Fruit fly (Drosophila melanogaster) whole organism, embryonic: Measurements from ENCODE around the gene Dlip1.

Source experiments
- Atf-2 ChIP-seq: fragments of 200-800 bp; sonication (Bioruptor generic); optimal IDR thresholded peaks from 2 replicates; lab custom pipeline; 2016; ENCODE audit warnings: missing biosample characterization, missing genetic modification characterization
- BtbVII ChIP-seq: fragments of 200-800 bp; sonication (Bioruptor generic); optimal IDR thresholded peaks from 3 replicates; lab custom pipeline; 2017; ENCODE audit warnings: missing biosample characterization, mild to moderate bottlenecking, missing genetic modification characterization
- Bteb2 ChIP-seq: fragments of 200-800 bp; sonication (Bioruptor generic); optimal IDR thresholded peaks from 2 replicates; lab custom pipeline; 2016; ENCODE audit warnings: missing biosample characterization, missing genetic modification characterization
- CG10147 ChIP-seq: fragments of 200-800 bp; sonication (Bioruptor generic); optimal IDR thresholded peaks from 2 replicates; lab custom pipeline; 2019; ENCODE audit warnings: missing biosample characterization, mild to moderate bottlenecking, missing genetic modification characterization, moderate library complexity
- CG11093 ChIP-seq: fragments of 200-800 bp; sonication (Bioruptor generic); IDR thresholded peaks from 3 replicates; pipeline ENCODE4 v1.3.6; 2022; ENCODE audit warnings: missing biosample characterization, missing genetic modification characterization
- CG12299 ChIP-seq: fragments of 200-800 bp; sonication (Bioruptor generic); optimal IDR thresholded peaks from 2 replicates; lab custom pipeline; 2018; ENCODE audit warnings: missing biosample characterization, mild to moderate bottlenecking, missing genetic modification characterization
- CG13894 ChIP-seq: fragments of 200-800 bp; sonication (Bioruptor generic); optimal IDR thresholded peaks from 3 replicates; lab custom pipeline; 2018; ENCODE audit warnings: missing biosample characterization, mild to moderate bottlenecking, missing genetic modification characterization, moderate library complexity
- CG14667 ChIP-seq: fragments of 200-800 bp; sonication (Bioruptor generic); IDR thresholded peaks from 2 replicates; pipeline ENCODE4 v1.3.6; 2022; ENCODE audit warnings: missing biosample characterization, missing genetic modification characterization
- CG14710 ChIP-seq: fragments of 200-800 bp; sonication (Bioruptor generic); optimal IDR thresholded peaks from 3 replicates; lab custom pipeline; 2019; ENCODE audit warnings: missing biosample characterization, mild to moderate bottlenecking, missing genetic modification characterization, moderate library complexity
- CG15601 ChIP-seq: fragments of 200-800 bp; sonication (Bioruptor generic); optimal IDR thresholded peaks from 3 replicates; lab custom pipeline; 2019; ENCODE audit warnings: missing biosample characterization, mild to moderate bottlenecking, missing genetic modification characterization, moderate library complexity
- CG16813 ChIP-seq: fragments of 200-800 bp; sonication (Bioruptor generic); IDR thresholded peaks from 3 replicates; pipeline ENCODE4 v1.3.6; 2022; ENCODE audit warnings: missing biosample characterization, missing genetic modification characterization; ENCODE audit not compliant: partially characterized antibody
- CG17568 ChIP-seq: fragments of 200-800 bp; sonication (Bioruptor generic); optimal IDR thresholded peaks from 2 replicates; lab custom pipeline; 2018; ENCODE audit warnings: missing biosample characterization, mild to moderate bottlenecking, missing genetic modification characterization, moderate library complexity
- CG18599 ChIP-seq: fragments of 200-800 bp; sonication (Bioruptor generic); optimal IDR thresholded peaks from 3 replicates; lab custom pipeline; 2017; ENCODE audit warnings: missing biosample characterization, missing genetic modification characterization, mild to moderate bottlenecking, moderate library complexity, missing genetic modification reagents
- CG18619 ChIP-seq: fragments of 200-800 bp; sonication (Bioruptor generic); optimal IDR thresholded peaks from 3 replicates; lab custom pipeline; 2017; ENCODE audit warnings: missing biosample characterization, mild to moderate bottlenecking, missing genetic modification characterization
- CG2129 ChIP-seq: fragments of 200-800 bp; sonication (Bioruptor generic); IDR thresholded peaks from 2 replicates; pipeline ENCODE4 v1.3.6; 2022; ENCODE audit warnings: missing biosample characterization, missing genetic modification characterization; ENCODE audit not compliant: partially characterized antibody
- CG2712 ChIP-seq: fragments of 200-800 bp; optimal IDR thresholded peaks from 3 replicates; lab custom pipeline; 2019; ENCODE audit warnings: missing biosample characterization, mild to moderate bottlenecking, missing genetic modification characterization, moderate library complexity
- CG30020 ChIP-seq: fragments of 200-800 bp; optimal IDR thresholded peaks from 2 replicates; lab custom pipeline; 2019; ENCODE audit warnings: missing biosample characterization, mild to moderate bottlenecking, missing genetic modification characterization, moderate library complexity
- CG31224 ChIP-seq: fragments of 200-800 bp; sonication (Bioruptor generic); IDR thresholded peaks from 2 replicates; pipeline ENCODE4 v1.3.6; 2022; ENCODE audit warnings: missing biosample characterization, missing genetic modification characterization
- CG34224 ChIP-seq: fragments of 200-800 bp; sonication (Bioruptor generic); IDR thresholded peaks from 3 replicates; pipeline ENCODE4 v1.3.6; 2022; ENCODE audit warnings: missing biosample characterization, missing genetic modification characterization; ENCODE audit not compliant: partially characterized antibody
- CG3838 ChIP-seq: fragments of 200-800 bp; sonication (Bioruptor generic); optimal IDR thresholded peaks from 3 replicates; lab custom pipeline; 2016; ENCODE audit warnings: missing biosample characterization, missing genetic modification characterization
- CG4404 ChIP-seq: fragments of 200-800 bp; sonication (Bioruptor generic); IDR thresholded peaks from 2 replicates; pipeline ENCODE4 v1.3.6; 2022; ENCODE audit warnings: missing biosample characterization, missing genetic modification characterization
- CG4707 ChIP-seq: fragments of 200-800 bp; sonication (Bioruptor generic); optimal IDR thresholded peaks from 2 replicates; lab custom pipeline; 2018; ENCODE audit warnings: missing biosample characterization, mild to moderate bottlenecking, missing genetic modification characterization, moderate library complexity
- CG6272 ChIP-seq: fragments of 200-800 bp; sonication (Bioruptor generic); IDR thresholded peaks from 2 replicates; pipeline ENCODE4 v1.3.6; 2022; ENCODE audit warnings: missing biosample characterization, missing genetic modification characterization
- CG7556 ChIP-seq: fragments of 200-800 bp; sonication (Bioruptor generic); optimal IDR thresholded peaks from 2 replicates; lab custom pipeline; 2017; ENCODE audit warnings: missing biosample characterization, mild to moderate bottlenecking, missing genetic modification characterization
- CG9797 ChIP-seq: fragments of 200-800 bp; sonication (Bioruptor generic); optimal IDR thresholded peaks from 3 replicates; lab custom pipeline; 2018; ENCODE audit warnings: missing biosample characterization, mild to moderate bottlenecking, missing genetic modification characterization
- CG9932 ChIP-seq: fragments of 200-800 bp; sonication (Bioruptor generic); IDR thresholded peaks from 2 replicates; pipeline ENCODE4 v1.3.6; 2022; ENCODE audit warnings: missing biosample characterization, missing genetic modification characterization
- D19A ChIP-seq: fragments of 200-800 bp; optimal IDR thresholded peaks from 3 replicates; lab custom pipeline; 2019; ENCODE audit warnings: missing biosample characterization, mild to moderate bottlenecking, missing genetic modification characterization, moderate library complexity
- Dad ChIP-seq: fragments of 200-800 bp; sonication (Bioruptor generic); optimal IDR thresholded peaks from 3 replicates; lab custom pipeline; 2016; ENCODE audit warnings: missing biosample characterization, missing genetic modification characterization
- Dbx ChIP-seq: fragments of 200-800 bp; sonication (Bioruptor generic); IDR thresholded peaks from 3 replicates; pipeline ENCODE4 v1.3.6; 2022; ENCODE audit warnings: missing biosample characterization, missing genetic modification characterization
- Ets65A ChIP-seq: fragments of 200-800 bp; sonication (Bioruptor generic); peaks from one replicate; lab custom pipeline; 2016; ENCODE audit warnings: missing biosample characterization, missing genetic modification characterization
- H2.0 ChIP-seq: fragments of 200-800 bp; sonication (Bioruptor generic); IDR thresholded peaks from 2 replicates; pipeline ENCODE4 v1.3.6; 2022; ENCODE audit warnings: missing biosample characterization, missing genetic modification characterization
- Hmr ChIP-seq: fragments of 200-800 bp; sonication (Bioruptor generic); optimal IDR thresholded peaks from 3 replicates; lab custom pipeline; 2017; ENCODE audit warnings: mild to moderate bottlenecking, missing biosample characterization, missing genetic modification reagents, missing genetic modification characterization
- Side ChIP-seq: fragments of 200-800 bp; sonication (Bioruptor generic); optimal IDR thresholded peaks from 2 replicates; lab custom pipeline; 2016; ENCODE audit warnings: missing biosample characterization, missing genetic modification characterization
- Six4 ChIP-seq: fragments of 200-800 bp; sonication (Bioruptor generic); optimal IDR thresholded peaks from 2 replicates; lab custom pipeline; 2016; ENCODE audit warnings: missing biosample characterization, missing genetic modification characterization
- Xbp1 ChIP-seq: fragments of 200-800 bp; sonication (Bioruptor generic); optimal IDR thresholded peaks from 3 replicates; lab custom pipeline; 2016; ENCODE audit warnings: missing biosample characterization, mild to moderate bottlenecking, missing genetic modification characterization
- al ChIP-seq: fragments of 200-800 bp; sonication (Bioruptor generic); IDR thresholded peaks from 2 replicates; pipeline ENCODE4 v1.3.6; 2022; ENCODE audit warnings: missing biosample characterization, missing genetic modification characterization
- aop ChIP-seq: fragments of 200-800 bp; sonication (Bioruptor generic); IDR thresholded peaks from 2 replicates; pipeline ENCODE4 v1.3.6; 2022; ENCODE audit warnings: missing biosample characterization, missing genetic modification characterization
- az2 ChIP-seq: fragments of 200-800 bp; sonication (Bioruptor generic); optimal IDR thresholded peaks from 3 replicates; lab custom pipeline; 2016; ENCODE audit warnings: missing biosample characterization, missing genetic modification characterization
- da ChIP-seq: fragments of 200-800 bp; sonication (Bioruptor generic); optimal IDR thresholded peaks from 2 replicates; lab custom pipeline; 2016; ENCODE audit warnings: missing biosample characterization, missing genetic modification characterization
- fd64A ChIP-seq: fragments of 200-800 bp; sonication (Bioruptor generic); optimal IDR thresholded peaks from 3 replicates; lab custom pipeline; 2018; ENCODE audit warnings: missing biosample characterization, mild to moderate bottlenecking, missing genetic modification characterization
- fd96Cb ChIP-seq: fragments of 200-800 bp; sonication (Bioruptor generic); optimal IDR thresholded peaks from 2 replicates; lab custom pipeline; 2018; ENCODE audit warnings: missing biosample characterization, mild to moderate bottlenecking, missing genetic modification characterization, moderate library complexity
- fru ChIP-seq: fragments of >200 bp; optimal IDR thresholded peaks from 2 replicates; lab custom pipeline; 2017
- gsb-n ChIP-seq: fragments of 200-800 bp; sonication (Bioruptor generic); optimal IDR thresholded peaks from 3 replicates; lab custom pipeline; 2018; ENCODE audit warnings: missing biosample characterization, mild to moderate bottlenecking, missing genetic modification characterization
- h ChIP-seq: fragments of >200 bp; optimal IDR thresholded peaks from 2 replicates; lab custom pipeline; 2017
- hkb ChIP-seq, 2 experiments: fragments of 200-800 bp in 1 of 2; fragments of >200 bp in 1 of 2; sonication (Bioruptor generic) in 1 of 2; IDR thresholded peaks in 1 of 2; optimal IDR thresholded peaks in 1 of 2; 2 replicates each; pipeline versions ENCODE4 v1.3.6 to Lab custom; 2017 to 2022; ENCODE audit warnings: missing biosample characterization in 1 of 2, missing genetic modification characterization in 1 of 2
- lilli ChIP-seq: fragments of 200-800 bp; sonication (Bioruptor generic); optimal IDR thresholded peaks from 3 replicates; lab custom pipeline; 2016; ENCODE audit warnings: missing biosample characterization, missing genetic modification characterization
- mld ChIP-seq: fragments of 200-800 bp; sonication (Bioruptor generic); IDR thresholded peaks from 3 replicates; pipeline ENCODE4 v1.3.6; 2022; ENCODE audit warnings: missing biosample characterization, missing genetic modification characterization; ENCODE audit not compliant: partially characterized antibody
- nmo ChIP-seq: fragments of 200-800 bp; sonication (Bioruptor generic); optimal IDR thresholded peaks from 2 replicates; lab custom pipeline; 2018; ENCODE audit warnings: missing biosample characterization, mild to moderate bottlenecking, missing genetic modification characterization, moderate library complexity
- rib ChIP-seq: fragments of 200-800 bp; sonication (Bioruptor generic); IDR thresholded peaks from 2 replicates; pipeline ENCODE4 v1.3.6; 2022; ENCODE audit warnings: missing biosample characterization, missing genetic modification characterization
- shn ChIP-seq: fragments of 200-800 bp; sonication (Bioruptor generic); optimal IDR thresholded peaks from 3 replicates; lab custom pipeline; 2016; ENCODE audit warnings: missing biosample characterization, missing genetic modification characterization
- toy ChIP-seq: fragments of 200-800 bp; sonication (Bioruptor generic); IDR thresholded peaks from 2 replicates; pipeline ENCODE4 v1.3.6; 2022; ENCODE audit warnings: missing biosample characterization, missing genetic modification characterization
- tup ChIP-seq: fragments of 200-800 bp; sonication (Bioruptor generic); optimal IDR thresholded peaks from 2 replicates; lab custom pipeline; 2016; ENCODE audit warnings: missing biosample characterization, mild to moderate bottlenecking, missing genetic modification characterization, moderate library complexity
- yki ChIP-seq: fragments of >200 bp; optimal IDR thresholded peaks from 3 replicates; lab custom pipeline; 2018

The Dlip1 gene

dm6 chrX:9159736-9160135 lies 1.3 kb downstream of the Dlip1 start, which contains the start of gene NdufA3 (continued):
- TF ChIP-seq Dad (GFP tag; lab: Kevin White, UChicago) (no peak), CG34224 (GFP tag; lab: Robert Waterston, UW) (peak; percentile 86; the same call in 2 of the 3 replicates), CG18599 (GFP tag; lab: Kevin White, UChicago) (no peak), CG9932 (GFP tag; lab: Robert Waterston, UW) (no peak), CG30020 (tag; lab: Kevin White, UChicago) (no peak), CG16813 (GFP tag; lab: Robert Waterston, UW) (peak; percentile 72), CG11093 (no peak), Xbp1 (GFP tag; lab: Kevin White, UChicago) (no peak), CG4707 (no peak), fd96Cb (tag; lab: Kevin White, UChicago) (no peak), Side (GFP tag; lab: Kevin White, UChicago) (no peak), CG15601 (no peak), CG9797 (GFP tag; lab: Kevin White, UChicago) (peak; percentile 25), CG2129 (GFP tag; lab: Robert Waterston, UW) (peak; percentile 64), CG7556 (no peak), az2 (GFP tag; lab: Kevin White, UChicago) (no peak), CG4404 (no peak), aop (GFP tag; lab: Robert Waterston, UW) (no peak), D19A (tag; lab: Kevin White, UChicago) (no peak), H2.0 (GFP tag; lab: Robert Waterston, UW) (no peak), Dbx (no peak), da (no peak), Six4 (no peak), yki (lab: Kevin White, UChicago) (no peak), toy (GFP tag; lab: Robert Waterston, UW) (no peak), CG6272 (GFP tag; lab: Robert Waterston, UW) (no peak), CG31224 (GFP tag; lab: Robert Waterston, UW) (no peak), CG2712 (no peak), lilli (GFP tag; lab: Kevin White, UChicago) (no peak), CG10147 (GFP tag; lab: Kevin White, UChicago) (no peak), CG18619 (GFP tag; lab: Kevin White, UChicago) (no peak), mld (0 out of 3 replicates have a peak, but pooled peaks have one; percentile 40), CG14667 (GFP tag; lab: Robert Waterston, UW) (no peak), nmo (GFP tag; lab: Kevin White, UChicago) (peak; percentile 5), BtbVII (GFP tag; lab: Kevin White, UChicago) (no peak), Bteb2 (no peak), CG17568 (GFP tag; lab: Kevin White, UChicago) (no peak), CG14710 (tag; lab: Kevin White, UChicago) (no peak), Hmr (GFP tag; lab: Kevin White, UChicago) (no peak), rib (GFP tag; lab: Robert Waterston, UW) (no peak), CG12299 (tag; lab: Kevin White, UChicago) (no peak), hkb (optimal IDR thresholded peaks at IDR 0.05; lab: Kevin White, UChicago) (no peak), hkb (GFP tag; IDR thresholded peaks at IDR 0.05; lab: Robert Waterston, UW) (no peak), gsb-n (tag; lab: Kevin White, UChicago) (no peak), fru (no peak), Atf-2 (GFP tag; lab: Kevin White, UChicago) (no peak), CG3838 (GFP tag; lab: Kevin White, UChicago) (no peak), tup (GFP tag; lab: Kevin White, UChicago) (no peak), fd64A (GFP tag; lab: Kevin White, UChicago) (no peak), CG13894 (tag; lab: Kevin White, UChicago) (no peak), shn (GFP tag; lab: Kevin White, UChicago) (no peak), h (lab: Kevin White, UChicago) (no peak), Ets65A (GFP tag; lab: Kevin White, UChicago) (no peak), al (GFP tag; lab: Robert Waterston, UW) (no peak)
